Worm (Caenorhabditis elegans): ENCODE data around the gene ceh-30.
"Not testable (repeated sequence)": the region's sequence is repeated elsewhere in the genome, so short reads cannot be mapped to it uniquely, and the experiment has no call there.

- not testable (repeated sequence) for TF ChIP-seq hrde-1 (tag; optimal IDR thresholded peaks at IDR 0.05; ENCODE audit: borderline replicate concordance); ceh-27 (GFP tag; optimal IDR thresholded peaks at IDR 0.05)
These were observed 50.3 kb downstream of the ceh-30 start for ce11 chrX:3113693-3114092.

Data from whole organism, young adult.